Worm (Caenorhabditis elegans): ENCODE results near the gene K08H2.4.

The K08H2.4 gene

ce11 chrX:13251354-13251843, 13.1 kb downstream of the K08H2.4 start (continued):
- TF ChIP-seq R02D3.7 (tag; optimal IDR thresholded peaks at IDR 0.05): no peak
- TF ChIP-seq nhr-237 (tag; optimal IDR thresholded peaks at IDR 0.05): no peak
- TF ChIP-seq fos-1 (tag; optimal IDR thresholded peaks at IDR 0.05): peak; percentile 64
- no peak for TF ChIP-seq peb-1 (tag; optimal IDR thresholded peaks at IDR 0.05)
- TF ChIP-seq ztf-1 (GFP tag; conservative IDR thresholded peaks at IDR 0.05): no peak
- peak; percentile 92 for TF ChIP-seq elt-1 (tag; optimal IDR thresholded peaks at IDR 0.05)
- peak; percentile 62 for TF ChIP-seq blmp-1 (tag; optimal IDR thresholded peaks at IDR 0.05; ENCODE audit: insufficient read depth)
- TF ChIP-seq ama-1 (optimal IDR thresholded peaks at IDR 0.05): no peak
- peak; percentile 77 for TF ChIP-seq nhr-25 (tag; optimal IDR thresholded peaks at IDR 0.05)
- TF ChIP-seq alr-1 (tag; optimal IDR thresholded peaks at IDR 0.05): no peak
- peak; percentile 1 for TF ChIP-seq mab-5 (tag; optimal IDR thresholded peaks at IDR 0.05)
- TF ChIP-seq C34F6.9 (tag; optimal IDR thresholded peaks at IDR 0.05): peak; percentile 67
- TF ChIP-seq skn-1 (tag; optimal IDR thresholded peaks at IDR 0.05): no peak
- TF ChIP-seq gmeb-1 (tag; optimal IDR thresholded peaks at IDR 0.05): peak; percentile 35
- TF ChIP-seq ZK546.5 (tag; optimal IDR thresholded peaks at IDR 0.05): no peak
- TF ChIP-seq sma-3 (GFP tag; optimal IDR thresholded peaks at IDR 0.05): peak; percentile 63
- TF ChIP-seq zag-1 (tag; optimal IDR thresholded peaks at IDR 0.05): peak; percentile 44

- TF ChIP-seq lin-13 (GFP tag; optimal IDR thresholded peaks at IDR 0.05) (no peak), skn-1 (tag; optimal IDR thresholded peaks at IDR 0.05) (no peak), aly-2 (tag; optimal IDR thresholded peaks at IDR 0.05) (no peak), fos-1 (tag; optimal IDR thresholded peaks at IDR 0.05) (peak; percentile 10)
These were observed 13.7 kb downstream of the K08H2.4 start, which contains the start of gene nhr-32 for ce11 chrX:13251914-13252434. TSS of gene nhr-32 (plus strand) at chrX:13251964.

- TF ChIP-seq nhr-12 (tag; optimal IDR thresholded peaks at IDR 0.05) (no peak), nhr-6 (tag; optimal IDR thresholded peaks at IDR 0.05) (no peak), ztf-1 (GFP tag; conservative IDR thresholded peaks at IDR 0.05) (no peak), mbf-1 (tag; optimal IDR thresholded peaks at IDR 0.05) (no peak), fos-1 (tag; optimal IDR thresholded peaks at IDR 0.05) (peak; percentile 67), elt-3 (tag; optimal IDR thresholded peaks at IDR 0.05) (no peak), nhr-21 (tag; optimal IDR thresholded peaks at IDR 0.05) (no peak)
These were observed 19.3 kb downstream of the K08H2.4 start, which contains the start of gene K08H2.10 for ce11 chrX:13257577-13257976. TSS of gene K08H2.10 (plus strand) at chrX:13257806.

- peak; percentile 2 for TF ChIP-seq crh-2 (tag; optimal IDR thresholded peaks at IDR 0.05)
These were observed 22.8 kb downstream of the K08H2.4 start for ce11 chrX:13261037-13261592.

ce11 chrX:13262195-13262594, 23.9 kb downstream of the K08H2.4 start, which contains the start of gene K09A11.1:
TSS of gene K09A11.1 (plus strand) at chrX:13262495.
- TF ChIP-seq crh-2 (tag; optimal IDR thresholded peaks at IDR 0.05) (no peak), nhr-237 (tag; optimal IDR thresholded peaks at IDR 0.05) (no peak), zag-1 (tag; optimal IDR thresholded peaks at IDR 0.05) (no peak), unc-62 (GFP tag; optimal IDR thresholded peaks at IDR 0.05) (no peak), sma-9 (GFP tag; optimal IDR thresholded peaks at IDR 0.05) (no peak), sma-9 (tag; optimal IDR thresholded peaks at IDR 0.05) (no peak), nhr-12 (tag; optimal IDR thresholded peaks at IDR 0.05) (no peak), nhr-129 (tag; optimal IDR thresholded peaks at IDR 0.05) (no peak)

ce11 chrX:13264550-13264949, 26.3 kb downstream of the K08H2.4 start:
- TF ChIP-seq peb-1 (tag; optimal IDR thresholded peaks at IDR 0.05) (no peak), fos-1 (tag; optimal IDR thresholded peaks at IDR 0.05) (peak; percentile 19), F13H6.1 (tag; optimal IDR thresholded peaks at IDR 0.05) (peak; percentile 65), lin-11 (tag; optimal IDR thresholded peaks at IDR 0.05) (peak; percentile 28), sma-3 (GFP tag; optimal IDR thresholded peaks at IDR 0.05) (peak; percentile 30), R02D3.7 (tag; optimal IDR thresholded peaks at IDR 0.05) (no peak), nhr-11 (tag; optimal IDR thresholded peaks at IDR 0.05) (no peak), skn-1 (tag; optimal IDR thresholded peaks at IDR 0.05) (no peak), blmp-1 (tag; optimal IDR thresholded peaks at IDR 0.05; ENCODE audit: insufficient read depth) (no peak), nhr-23 (tag; optimal IDR thresholded peaks at IDR 0.05) (no peak), elt-3 (tag; optimal IDR thresholded peaks at IDR 0.05) (no peak), elt-1 (tag; optimal IDR thresholded peaks at IDR 0.05) (no peak), egl-27 (tag; optimal IDR thresholded peaks at IDR 0.05) (no peak), lin-39 (tag; optimal IDR thresholded peaks at IDR 0.05) (no peak), snpc-4 (tag; optimal IDR thresholded peaks at IDR 0.05) (no peak), unc-55 (GFP tag; optimal IDR thresholded peaks at IDR 0.05) (peak; percentile 66), zag-1 (tag; optimal IDR thresholded peaks at IDR 0.05) (peak; percentile 45), dmd-4 (tag; optimal IDR thresholded peaks at IDR 0.05) (no peak), ZK546.5 (tag; optimal IDR thresholded peaks at IDR 0.05) (no peak), C34F6.9 (tag; optimal IDR thresholded peaks at IDR 0.05) (peak; percentile 36), sma-9 (GFP tag; optimal IDR thresholded peaks at IDR 0.05) (peak; percentile 68), sma-9 (tag; optimal IDR thresholded peaks at IDR 0.05) (no peak), alr-1 (tag; optimal IDR thresholded peaks at IDR 0.05) (no peak), nhr-12 (tag; optimal IDR thresholded peaks at IDR 0.05) (no peak), aly-2 (tag; optimal IDR thresholded peaks at IDR 0.05) (no peak), unc-39 (tag; optimal IDR thresholded peaks at IDR 0.05) (no peak), nhr-129 (tag; optimal IDR thresholded peaks at IDR 0.05) (peak; percentile 83), nhr-25 (tag; optimal IDR thresholded peaks at IDR 0.05) (no peak), nhr-6 (tag; optimal IDR thresholded peaks at IDR 0.05) (no peak), ztf-11 (tag; optimal IDR thresholded peaks at IDR 0.05) (no peak)
